Fruit fly (Drosophila melanogaster) whole organism, embryonic: ENCODE measurements around the gene CG13601.

Experiments used
- Antp ChIP-seq: fragments of 200-800 bp; sonication (Bioruptor generic); optimal IDR thresholded peaks from 3 replicates; lab custom pipeline; 2016; ENCODE audit warnings: missing biosample characterization, missing genetic modification characterization
- CG10565 ChIP-seq: fragments of 200-800 bp; sonication (Bioruptor generic); optimal IDR thresholded peaks from 3 replicates; lab custom pipeline; 2016; ENCODE audit warnings: missing biosample characterization, mild to moderate bottlenecking, missing genetic modification characterization
- CG11456 ChIP-seq: fragments of 200-800 bp; sonication (Bioruptor generic); IDR thresholded peaks from 3 replicates; pipeline ENCODE4 v1.3.6; 2022; ENCODE audit warnings: missing biosample characterization, missing genetic modification characterization
- CG12104 ChIP-seq: fragments of 200-800 bp; sonication (Bioruptor generic); optimal IDR thresholded peaks from 3 replicates; lab custom pipeline; 2016; ENCODE audit warnings: missing biosample characterization, missing genetic modification characterization
- CG12659 ChIP-seq: fragments of 200-800 bp; sonication (Bioruptor generic); optimal IDR thresholded peaks from 3 replicates; lab custom pipeline; 2017; ENCODE audit warnings: mild to moderate bottlenecking, missing biosample characterization, missing genetic modification reagents, missing genetic modification characterization
- CG13123 ChIP-seq: fragments of 200-800 bp; sonication (Bioruptor generic); optimal IDR thresholded peaks from 2 replicates; lab custom pipeline; 2016; ENCODE audit warnings: missing biosample characterization, missing genetic modification characterization
- CG16813 ChIP-seq: fragments of 200-800 bp; sonication (Bioruptor generic); IDR thresholded peaks from 3 replicates; pipeline ENCODE4 v1.3.6; 2022; ENCODE audit warnings: missing biosample characterization, missing genetic modification characterization; ENCODE audit not compliant: partially characterized antibody
- CG17829 ChIP-seq: fragments of 200-800 bp; optimal IDR thresholded peaks from 2 replicates; lab custom pipeline; 2019; ENCODE audit warnings: missing biosample characterization, mild to moderate bottlenecking, missing genetic modification characterization, moderate library complexity
- CG1832 ChIP-seq: fragments of 200-800 bp; sonication (Bioruptor generic); optimal IDR thresholded peaks from 2 replicates; lab custom pipeline; 2017; ENCODE audit warnings: missing biosample characterization, mild to moderate bottlenecking, missing genetic modification characterization, inconsistent platforms
- CG33213 ChIP-seq: fragments of 200-800 bp; sonication (Bioruptor generic); optimal IDR thresholded peaks from 3 replicates; lab custom pipeline; 2016; ENCODE audit warnings: missing biosample characterization, missing genetic modification characterization
- CG42726 ChIP-seq: fragments of 200-800 bp; sonication (Bioruptor generic); IDR thresholded peaks from 2 replicates; pipeline ENCODE4 v1.3.6; 2022; ENCODE audit warnings: missing biosample characterization, missing genetic modification characterization; ENCODE audit not compliant: partially characterized antibody
- CG4617 ChIP-seq: fragments of 200-800 bp; sonication (Bioruptor generic); optimal IDR thresholded peaks from 3 replicates; lab custom pipeline; 2016; ENCODE audit warnings: missing biosample characterization, missing genetic modification characterization, borderline replicate concordance
- CG4730 ChIP-seq: fragments of 200-800 bp; sonication (Bioruptor generic); IDR thresholded peaks from 2 replicates; pipeline ENCODE4 v1.3.6; 2022; ENCODE audit warnings: missing biosample characterization, missing genetic modification characterization
- CG6791 ChIP-seq: fragments of 200-800 bp; sonication (Bioruptor generic); IDR thresholded peaks from 3 replicates; pipeline ENCODE4 v1.3.6; 2022; ENCODE audit warnings: missing biosample characterization, missing genetic modification characterization; ENCODE audit not compliant: partially characterized antibody
- CG7928 ChIP-seq: fragments of 200-800 bp; sonication (Bioruptor generic); optimal IDR thresholded peaks from 2 replicates; lab custom pipeline; 2017; ENCODE audit warnings: missing biosample characterization, mild to moderate bottlenecking, missing genetic modification characterization
- CG8281 ChIP-seq: fragments of 200-800 bp; sonication (Bioruptor generic); optimal IDR thresholded peaks from 2 replicates; lab custom pipeline; 2018; ENCODE audit warnings: missing biosample characterization, mild to moderate bottlenecking, missing genetic modification characterization, moderate library complexity
- CG8765 ChIP-seq: fragments of 200-800 bp; sonication (Bioruptor generic); IDR thresholded peaks from 2 replicates; pipeline ENCODE4 v1.3.6; 2022; ENCODE audit warnings: missing biosample characterization, missing genetic modification characterization
- Drgx ChIP-seq: fragments of 200-800 bp; sonication (Bioruptor generic); IDR thresholded peaks from 2 replicates; pipeline ENCODE4 v1.3.6; 2022; ENCODE audit warnings: missing biosample characterization, missing genetic modification characterization
- Fer1 ChIP-seq: fragments of 200-800 bp; sonication (Bioruptor generic); optimal IDR thresholded peaks from 2 replicates; lab custom pipeline; 2017; ENCODE audit warnings: missing biosample characterization, mild to moderate bottlenecking, missing genetic modification characterization
- Hmx ChIP-seq: fragments of 200-800 bp; sonication (Bioruptor generic); optimal IDR thresholded peaks from 2 replicates; lab custom pipeline; 2016; ENCODE audit warnings: missing biosample characterization, missing genetic modification characterization
- Oli ChIP-seq: fragments of 200-800 bp; sonication (Bioruptor generic); optimal IDR thresholded peaks from 2 replicates; lab custom pipeline; 2018; ENCODE audit warnings: missing biosample characterization, mild to moderate bottlenecking, missing genetic modification characterization, moderate library complexity
- PHDP ChIP-seq: fragments of 200-800 bp; sonication (Bioruptor generic); optimal IDR thresholded peaks from 3 replicates; lab custom pipeline; 2018; ENCODE audit warnings: missing biosample characterization, mild to moderate bottlenecking, missing genetic modification characterization, moderate library complexity
- Ssrp ChIP-seq: fragments of 200-800 bp; sonication (Bioruptor generic); optimal IDR thresholded peaks from 2 replicates; lab custom pipeline; 2018; ENCODE audit warnings: missing biosample characterization, mild to moderate bottlenecking, missing genetic modification characterization, moderate library complexity
- Vsx1 ChIP-seq: fragments of 200-800 bp; sonication (Bioruptor generic); optimal IDR thresholded peaks from 2 replicates; lab custom pipeline; 2017; ENCODE audit warnings: missing biosample characterization, mild to moderate bottlenecking, missing genetic modification characterization, missing genetic modification reagents
- bcd ChIP-seq: fragments of 200-800 bp; sonication (Bioruptor generic); optimal IDR thresholded peaks from 2 replicates; lab custom pipeline; 2017; ENCODE audit warnings: missing biosample characterization, mild to moderate bottlenecking, missing genetic modification characterization
- ci ChIP-seq: fragments of 200-800 bp; sonication (Bioruptor generic); IDR thresholded peaks from 3 replicates; pipeline ENCODE4 v1.3.6; 2022; ENCODE audit warnings: missing biosample characterization, missing genetic modification characterization
- cwo ChIP-seq: fragments of 200-800 bp; sonication (Bioruptor generic); optimal IDR thresholded peaks from 3 replicates; lab custom pipeline; 2017; ENCODE audit warnings: missing biosample characterization, missing genetic modification characterization, mild to moderate bottlenecking, moderate library complexity, missing genetic modification reagents
- dimm ChIP-seq: fragments of 200-800 bp; sonication (Bioruptor generic); IDR thresholded peaks from 2 replicates; pipeline ENCODE4 v1.3.6; 2022; ENCODE audit warnings: missing biosample characterization, missing genetic modification characterization
- dmrt11E ChIP-seq: fragments of 200-800 bp; sonication (Bioruptor generic); optimal IDR thresholded peaks from 3 replicates; lab custom pipeline; 2018; ENCODE audit warnings: missing biosample characterization, mild to moderate bottlenecking, missing genetic modification characterization, moderate library complexity
- ewg ChIP-seq: fragments of 200-800 bp; sonication (Bioruptor generic); optimal IDR thresholded peaks from 3 replicates; lab custom pipeline; 2017; ENCODE audit warnings: mild to moderate bottlenecking, missing biosample characterization, missing genetic modification reagents, missing genetic modification characterization
- gcm ChIP-seq: fragments of 200-800 bp; sonication (Bioruptor generic); optimal IDR thresholded peaks from 2 replicates; lab custom pipeline; 2019; ENCODE audit warnings: missing biosample characterization, mild to moderate bottlenecking, missing genetic modification characterization, moderate library complexity
- jing ChIP-seq: fragments of 200-800 bp; sonication (Bioruptor generic); optimal IDR thresholded peaks from 2 replicates; lab custom pipeline; 2018; ENCODE audit warnings: missing biosample characterization, mild to moderate bottlenecking, missing genetic modification characterization
- kay ChIP-seq: fragments of 200-800 bp; sonication (Bioruptor generic); optimal IDR thresholded peaks from 2 replicates; lab custom pipeline; 2016; ENCODE audit warnings: missing biosample characterization, missing genetic modification characterization
- kni ChIP-seq: fragments of 200-800 bp; sonication (Bioruptor generic); optimal IDR thresholded peaks from 3 replicates; lab custom pipeline; 2017; ENCODE audit warnings: mild to moderate bottlenecking, missing biosample characterization, missing genetic modification reagents, missing genetic modification characterization
- lmd ChIP-seq: fragments of 200-800 bp; sonication (Bioruptor generic); IDR thresholded peaks from 2 replicates; pipeline ENCODE4 v1.3.6; 2022; ENCODE audit warnings: missing biosample characterization, missing genetic modification characterization
- mam ChIP-seq: fragments of 200-800 bp; sonication (Bioruptor generic); optimal IDR thresholded peaks from 3 replicates; lab custom pipeline; 2016; ENCODE audit warnings: missing biosample characterization, missing genetic modification characterization
- mld ChIP-seq: fragments of 200-800 bp; sonication (Bioruptor generic); IDR thresholded peaks from 3 replicates; pipeline ENCODE4 v1.3.6; 2022; ENCODE audit warnings: missing biosample characterization, missing genetic modification characterization; ENCODE audit not compliant: partially characterized antibody
- nerfin-2 ChIP-seq: fragments of 200-800 bp; sonication (Bioruptor generic); IDR thresholded peaks from 2 replicates; pipeline ENCODE4 v1.3.6; 2022; ENCODE audit warnings: missing biosample characterization, missing genetic modification characterization; ENCODE audit not compliant: partially characterized antibody
- ro ChIP-seq: fragments of 200-800 bp; sonication (Bioruptor generic); IDR thresholded peaks from 2 replicates; pipeline ENCODE4 v1.3.6; 2022; ENCODE audit warnings: missing biosample characterization, missing genetic modification characterization
- sc ChIP-seq, 3 experiments: fragments of >200 bp in 2 of 3; fragments of 200-800 bp in 1 of 3; sonication (Bioruptor generic) in 1 of 3; optimal IDR thresholded peaks; 2 replicates in 2 of 3; 3 replicates in 1 of 3; lab custom pipeline; 2017; ENCODE audit warnings: mild to moderate bottlenecking in 1 of 3, missing biosample characterization in 1 of 3, missing genetic modification characterization in 1 of 3, missing genetic modification reagents in 1 of 3
- sim ChIP-seq: fragments of 200-800 bp; sonication (Bioruptor generic); IDR thresholded peaks from 2 replicates; pipeline ENCODE4 v1.3.6; 2022; ENCODE audit warnings: missing biosample characterization, missing genetic modification characterization
- vvl ChIP-seq: fragments of 200-800 bp; sonication (Bioruptor generic); IDR thresholded peaks from 2 replicates; pipeline ENCODE4 v1.3.6; 2022; ENCODE audit warnings: missing biosample characterization, missing genetic modification characterization

CG13601 gene

DNA sequence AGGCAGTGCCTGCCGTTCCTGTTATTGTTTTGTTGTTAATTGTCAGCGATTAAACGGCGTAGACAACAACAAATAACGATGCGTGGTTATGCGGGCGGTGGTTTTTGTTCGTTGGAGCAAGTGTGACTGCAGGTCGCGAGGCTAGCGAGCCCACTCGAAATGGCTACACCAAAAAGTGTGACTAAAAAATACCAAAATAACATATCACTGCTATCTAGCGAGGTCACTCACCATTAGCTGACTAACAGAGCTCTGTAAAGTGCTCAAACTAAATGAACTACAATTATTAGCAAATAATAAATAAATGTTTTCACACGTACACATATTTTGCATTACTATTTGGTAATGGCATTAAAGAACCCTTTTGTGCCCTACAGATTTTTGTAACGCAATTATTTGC lies 37.5 kb downstream of the CG13601 start, which contains the start of gene Pli (continued):
- TF ChIP-seq dmrt11E (tag; lab: Kevin White, UChicago) (no peak), ro (no peak), CG7928 (no peak), gcm (GFP tag; lab: Kevin White, UChicago) (peak; percentile 72), Antp (GFP tag; lab: Kevin White, UChicago) (no peak), CG12104 (GFP tag; lab: Kevin White, UChicago) (no peak), Fer1 (GFP tag; lab: Kevin White, UChicago) (peak; percentile 44), CG8281 (tag; lab: Kevin White, UChicago) (no peak), Vsx1 (GFP tag; lab: Kevin White, UChicago) (no peak), sc (optimal IDR thresholded peaks at IDR 0.05; lab: Kevin White, UChicago) (no peak), sc (GFP tag; optimal IDR thresholded peaks at IDR 0.05; lab: Kevin White, UChicago) (no peak), nerfin-2 (no peak), CG13123 (GFP tag; lab: Kevin White, UChicago) (no peak), vvl (GFP tag; lab: Robert Waterston, UW) (no peak), Ssrp (tag; lab: Kevin White, UChicago) (no peak), CG16813 (no peak), CG12659 (GFP tag; lab: Kevin White, UChicago) (peak; percentile 77), ewg (GFP tag; lab: Kevin White, UChicago) (no peak), CG6791 (no peak), kni (GFP tag; lab: Kevin White, UChicago) (peak; percentile 64), CG10565 (no peak), kay (no peak), mld (GFP tag; lab: Robert Waterston, UW) (no peak), CG17829 (tag; lab: Kevin White, UChicago) (peak; percentile 31), Drgx (GFP tag; lab: Robert Waterston, UW) (no peak), Oli (no peak), CG8765 (GFP tag; lab: Robert Waterston, UW) (no peak), ci (GFP tag; lab: Robert Waterston, UW) (no peak), bcd (GFP tag; lab: Kevin White, UChicago) (no peak), CG4617 (GFP tag; lab: Kevin White, UChicago) (no peak), Hmx (no peak), PHDP (tag; lab: Kevin White, UChicago) (peak; percentile 18), sim (GFP tag; lab: Robert Waterston, UW) (no peak), CG11456 (GFP tag; lab: Robert Waterston, UW) (no peak), CG42726 (no peak), lmd (GFP tag; lab: Robert Waterston, UW) (no peak), CG4730 (no peak), jing (GFP tag; lab: Kevin White, UChicago) (no peak), cwo (no peak), mam (GFP tag; lab: Kevin White, UChicago) (no peak), CG1832 (no peak), CG33213 (GFP tag; lab: Kevin White, UChicago) (peak; percentile 46), dimm (GFP tag; lab: Robert Waterston, UW) (no peak)
